Worm (Caenorhabditis elegans) whole organism, L4 larva: ENCODE measurements around the gene nhx-5.

Source experiments
- D1046.2 ChIP-seq: fragments of 200-800 bp; sonication (Bioruptor generic); IDR thresholded peaks from 2 replicates; pipeline ENCODE4 v1.3.6; 2022; ENCODE audit warnings: missing genetic modification characterization, missing compliant biosample characterization
- F10B5.3 ChIP-seq: sonication (generic microtip); optimal IDR thresholded peaks from 2 replicates; lab custom pipeline; 2016; ENCODE audit warnings: mild to moderate bottlenecking, missing genetic modification characterization, missing compliant biosample characterization
- F26F4.8 ChIP-seq: fragments of 200-800 bp; sonication (Bioruptor generic); conservative IDR thresholded peaks from 2 replicates; pipeline ENCODE4 v1.3.6; 2022; ENCODE audit warnings: missing genetic modification characterization, missing compliant biosample characterization
- R02D3.7 ChIP-seq: fragments of 150-350 bp; sonication (generic microtip); optimal IDR thresholded peaks from 3 replicates; lab custom pipeline; 2014; ENCODE audit warnings: missing biosample characterization, missing genetic modification characterization
- T20F7.1 ChIP-seq: fragments of 200-800 bp; sonication (Bioruptor generic); optimal IDR thresholded peaks from 2 replicates; lab custom pipeline; 2018; ENCODE audit warnings: mild to moderate bottlenecking, missing genetic modification characterization, missing compliant biosample characterization
- T26A8.4 ChIP-seq: fragments of 200-800 bp; sonication (Bioruptor generic); IDR thresholded peaks from 2 replicates; pipeline ENCODE4 v1.3.6; 2022; ENCODE audit warnings: missing genetic modification characterization, missing compliant biosample characterization
- Y105C5A.15 ChIP-seq: fragments of 200-800 bp; sonication (Bioruptor generic); IDR thresholded peaks from 2 replicates; pipeline ENCODE4 v1.3.6; 2022; ENCODE audit warnings: missing genetic modification characterization, missing compliant biosample characterization
- Y5F2A.4 ChIP-seq: fragments of 200-800 bp; sonication (Bioruptor generic); optimal IDR thresholded peaks from 2 replicates; lab custom pipeline; 2018; ENCODE audit warnings: mild to moderate bottlenecking, missing genetic modification characterization, missing compliant biosample characterization
- Y75B8A.6 ChIP-seq: fragments of 200-800 bp; sonication (Bioruptor generic); IDR thresholded peaks from 2 replicates; pipeline ENCODE4 v1.3.6; 2022; ENCODE audit warnings: missing genetic modification reagents, missing genetic modification characterization, missing compliant biosample characterization
- aha-1 ChIP-seq: fragments of 150-350 bp; peaks from one replicate; lab custom pipeline; 2014; ENCODE audit warnings: missing biosample characterization, missing genetic modification characterization
- arid-1 ChIP-seq: fragments of 200-800 bp; sonication (Bioruptor generic); conservative IDR thresholded peaks from 2 replicates; pipeline ENCODE4 v1.3.6; 2022; ENCODE audit warnings: missing genetic modification reagents, missing genetic modification characterization, missing compliant biosample characterization
- ceh-44 ChIP-seq: fragments of 200-800 bp; sonication (Bioruptor generic); IDR thresholded peaks from 2 replicates; pipeline ENCODE4 v1.3.6; 2022; ENCODE audit warnings: missing genetic modification reagents, missing genetic modification characterization, missing compliant biosample characterization
- ceh-62 ChIP-seq: sonication (generic microtip); optimal IDR thresholded peaks from 2 replicates; lab custom pipeline; 2017; ENCODE audit warnings: missing biosample characterization, missing genetic modification characterization
- daf-12 ChIP-seq: fragments of 150-350 bp; optimal IDR thresholded peaks from 2 replicates; lab custom pipeline; 2014; ENCODE audit warnings: missing biosample characterization, missing genetic modification reagents, missing genetic modification characterization
- daf-8 ChIP-seq: fragments of 200-800 bp; sonication (Bioruptor generic); IDR thresholded peaks from 2 replicates; pipeline ENCODE4 v1.3.6; 2022; ENCODE audit warnings: missing genetic modification characterization, missing compliant biosample characterization
- dpl-1 ChIP-seq: fragments of 150-350 bp; optimal IDR thresholded peaks from 2 replicates; lab custom pipeline; 2014; ENCODE audit warnings: missing biosample characterization, missing genetic modification reagents, missing genetic modification characterization
- dve-1 ChIP-seq: sonication (generic microtip); optimal IDR thresholded peaks from 2 replicates; lab custom pipeline; 2017; ENCODE audit warnings: antibody characterized with exemption, mild to moderate bottlenecking, missing genetic modification characterization, missing compliant biosample characterization; ENCODE audit not compliant: insufficient read depth
- egl-27 ChIP-seq: sonication (generic microtip); optimal IDR thresholded peaks from 3 replicates; lab custom pipeline; 2017; ENCODE audit warnings: missing biosample characterization, missing genetic modification reagents, missing genetic modification characterization
- egl-43 ChIP-seq: fragments of 200-800 bp; sonication (Bioruptor generic); IDR thresholded peaks from 2 replicates; pipeline ENCODE4 v1.3.6; 2022; ENCODE audit warnings: missing genetic modification reagents, missing genetic modification characterization, missing compliant biosample characterization
- fos-1 ChIP-seq: fragments of 150-350 bp; optimal IDR thresholded peaks from 2 replicates; lab custom pipeline; 2014; ENCODE audit warnings: missing biosample characterization, missing genetic modification characterization
- hif-1 ChIP-seq, 2 experiments: sonication (generic microtip); optimal IDR thresholded peaks; 2 replicates each; lab custom pipeline; 2016 to 2017; ENCODE audit warnings: missing compliant biosample characterization in 2 of 2, missing genetic modification characterization in 2 of 2, missing genetic modification reagents in 2 of 2, missing genotype in 2 of 2, mild to moderate bottlenecking in 1 of 2
- hlh-30 ChIP-seq: sonication (generic microtip); optimal IDR thresholded peaks from 2 replicates; lab custom pipeline; 2017; ENCODE audit warnings: antibody characterized with exemption, mild to moderate bottlenecking, missing genetic modification characterization, missing compliant biosample characterization; ENCODE audit not compliant: insufficient read depth
- lir-3 ChIP-seq: sonication (generic microtip); optimal IDR thresholded peaks from 2 replicates; lab custom pipeline; 2016; ENCODE audit warnings: mild to moderate bottlenecking, missing genetic modification characterization, missing compliant biosample characterization
- lsy-2 ChIP-seq, 2 experiments: fragments of 150-350 bp in 1 of 2; sonication (generic microtip) in 1 of 2; optimal IDR thresholded peaks; 2 replicates each; lab custom pipeline; 2014 to 2017; ENCODE audit warnings: missing biosample characterization in 2 of 2, missing genetic modification characterization in 2 of 2
- mdl-1 ChIP-seq, 2 experiments: fragments of 150-350 bp in 1 of 2; sonication (generic microtip) in 1 of 2; optimal IDR thresholded peaks; 2 replicates each; lab custom pipeline; 2014 to 2017; ENCODE audit warnings: missing biosample characterization in 2 of 2, missing genetic modification characterization in 2 of 2
- mep-1 ChIP-seq: fragments of 150-350 bp; sonication (generic microtip); optimal IDR thresholded peaks from 3 replicates; lab custom pipeline; 2014; ENCODE audit warnings: missing biosample characterization, missing genetic modification characterization
- mxl-3 ChIP-seq: fragments of 200-800 bp; sonication (Bioruptor generic); optimal IDR thresholded peaks from 2 replicates; lab custom pipeline; 2018; ENCODE audit warnings: mild to moderate bottlenecking, missing genetic modification characterization, missing compliant biosample characterization
- nhr-10 ChIP-seq: fragments of 150-350 bp; optimal IDR thresholded peaks from 2 replicates; lab custom pipeline; 2014; ENCODE audit warnings: missing biosample characterization, missing genetic modification characterization
- nhr-237 ChIP-seq: sonication (generic microtip); optimal IDR thresholded peaks from 2 replicates; lab custom pipeline; 2017; ENCODE audit warnings: missing biosample characterization, missing genetic modification characterization
- nhr-25 ChIP-seq: sonication (generic microtip); optimal IDR thresholded peaks from 2 replicates; lab custom pipeline; 2017; ENCODE audit warnings: missing genetic modification characterization, mild to moderate bottlenecking, missing compliant biosample characterization, antibody characterized with exemption, moderate library complexity, borderline replicate concordance; ENCODE audit not compliant: insufficient read depth
- nhr-28 ChIP-seq: fragments of 150-350 bp; optimal IDR thresholded peaks from 2 replicates; lab custom pipeline; 2014; ENCODE audit warnings: missing biosample characterization, missing genetic modification characterization
- nhr-48 ChIP-seq: sonication (generic microtip); optimal IDR thresholded peaks from 2 replicates; lab custom pipeline; 2016; ENCODE audit warnings: mild to moderate bottlenecking, missing genetic modification characterization, missing compliant biosample characterization
- pqm-1 ChIP-seq: sonication (generic microtip); optimal IDR thresholded peaks from 2 replicates; lab custom pipeline; 2017; ENCODE audit warnings: missing biosample characterization, missing genetic modification characterization
- rbr-2 ChIP-seq: sonication (generic microtip); optimal IDR thresholded peaks from 2 replicates; lab custom pipeline; 2016; ENCODE audit warnings: missing genotype, missing genetic modification characterization, missing compliant biosample characterization
- saeg-2 ChIP-seq: fragments of 200-800 bp; sonication (Bioruptor generic); IDR thresholded peaks from 2 replicates; pipeline ENCODE4 v1.3.6; 2022; ENCODE audit warnings: missing genetic modification reagents, missing genetic modification characterization, missing compliant biosample characterization
- sdz-12 ChIP-seq: fragments of 200-800 bp; sonication (Bioruptor generic); optimal IDR thresholded peaks from 2 replicates; lab custom pipeline; 2018; ENCODE audit warnings: mild to moderate bottlenecking, missing genetic modification characterization, missing compliant biosample characterization
- snpc-1.2 ChIP-seq: fragments of 200-800 bp; sonication (Bioruptor generic); IDR thresholded peaks from 2 replicates; pipeline ENCODE4 v1.3.6; 2022; ENCODE audit warnings: missing genetic modification reagents, missing genetic modification characterization, missing compliant biosample characterization
- spr-1 ChIP-seq: sonication (generic microtip); optimal IDR thresholded peaks from 2 replicates; lab custom pipeline; 2016; ENCODE audit warnings: mild to moderate bottlenecking, missing genetic modification characterization, missing compliant biosample characterization
- spr-3 ChIP-seq: fragments of 200-800 bp; sonication (Bioruptor generic); optimal IDR thresholded peaks from 2 replicates; lab custom pipeline; 2018; ENCODE audit warnings: mild to moderate bottlenecking, missing genetic modification characterization, missing compliant biosample characterization
- unc-130 ChIP-seq: sonication (generic microtip); optimal IDR thresholded peaks from 2 replicates; lab custom pipeline; 2016; ENCODE audit warnings: missing genetic modification reagents, missing genetic modification characterization, missing compliant biosample characterization
- unc-39 ChIP-seq: sonication (generic microtip); optimal IDR thresholded peaks from 2 replicates; lab custom pipeline; 2017; ENCODE audit warnings: missing biosample characterization, missing genetic modification characterization
- unc-62 ChIP-seq, 3 experiments: fragments of 150-350 bp in 1 of 3; sonication (generic microtip); optimal IDR thresholded peaks in 2 of 3; peaks in 1 of 3; 1 replicate in 1 of 3; 2 replicates in 2 of 3; lab custom pipeline; 2014 to 2017; ENCODE audit warnings: missing biosample characterization in 3 of 3, missing genetic modification characterization in 3 of 3, missing genetic modification reagents in 3 of 3, missing genotype in 1 of 3
- vab-7 ChIP-seq: fragments of 200-800 bp; sonication (Bioruptor generic); IDR thresholded peaks from 2 replicates; pipeline ENCODE4 v1.3.6; 2022; ENCODE audit warnings: missing genetic modification reagents, missing genetic modification characterization, missing compliant biosample characterization
- zag-1 ChIP-seq: fragments of 150-350 bp; optimal IDR thresholded peaks from 2 replicates; lab custom pipeline; 2014; ENCODE audit warnings: missing biosample characterization, missing genetic modification characterization
- zfp-2 ChIP-seq: sonication (generic microtip); optimal IDR thresholded peaks from 2 replicates; lab custom pipeline; 2016; ENCODE audit warnings: mild to moderate bottlenecking, missing genetic modification characterization, missing compliant biosample characterization
- zfp-3 ChIP-seq: fragments of 200-800 bp; sonication (Bioruptor generic); conservative IDR thresholded peaks from 2 replicates; pipeline ENCODE4 v1.3.6; 2022; ENCODE audit warnings: missing genetic modification reagents, missing genetic modification characterization, missing compliant biosample characterization
- zip-11 ChIP-seq: fragments of 200-800 bp; sonication (Bioruptor generic); IDR thresholded peaks from 2 replicates; pipeline ENCODE4 v1.3.6; 2022; ENCODE audit warnings: missing genetic modification characterization, missing compliant biosample characterization
- ztf-7 ChIP-seq: fragments of 150-350 bp; optimal IDR thresholded peaks from 2 replicates; lab custom pipeline; 2014; ENCODE audit warnings: missing biosample characterization, missing genetic modification characterization

Gene nhx-5

DNA sequence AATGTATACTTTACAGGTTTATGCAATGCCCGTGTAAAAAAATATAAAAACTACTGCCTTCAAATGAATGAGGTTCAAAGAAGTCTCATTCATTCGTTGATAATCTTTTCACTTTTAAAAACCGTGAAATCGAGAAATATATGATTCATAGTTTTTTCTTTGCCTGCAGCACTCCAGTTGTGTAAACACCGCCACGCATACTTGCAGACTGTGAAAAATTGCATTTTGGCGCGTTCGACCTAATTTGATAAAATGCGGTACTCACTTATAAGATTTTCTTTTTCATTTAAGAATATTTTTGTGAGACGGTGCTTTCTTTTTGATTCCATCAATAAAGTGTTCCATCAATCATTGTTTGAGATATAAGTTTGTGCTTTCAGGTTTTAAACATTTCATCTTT, 10.0 kb upstream of the nhx-5 start (continued):
- TF ChIP-seq spr-3 (GFP tag; lab: Kevin White, UChicago), result no peak
- no peak for TF ChIP-seq dve-1
- no peak for TF ChIP-seq Y75B8A.6 (GFP tag; lab: Robert Waterston, UW)
- peak; percentile 75 for TF ChIP-seq aha-1 (tag; lab: Kevin White, UChicago)
- TF ChIP-seq mxl-3 (GFP tag; lab: Kevin White, UChicago), result no peak
- TF ChIP-seq nhr-10 (tag; lab: Kevin White, UChicago), result no peak
- peak; percentile 5 for TF ChIP-seq hlh-30
- TF ChIP-seq nhr-237 (tag; lab: Kevin White, UChicago), result no peak
- TF ChIP-seq mep-1 (tag; lab: Kevin White, UChicago), result peak; percentile 60
- TF ChIP-seq Y105C5A.15 (GFP tag; lab: Robert Waterston, UW), result no peak
- TF ChIP-seq ceh-44, result no peak

DNA sequence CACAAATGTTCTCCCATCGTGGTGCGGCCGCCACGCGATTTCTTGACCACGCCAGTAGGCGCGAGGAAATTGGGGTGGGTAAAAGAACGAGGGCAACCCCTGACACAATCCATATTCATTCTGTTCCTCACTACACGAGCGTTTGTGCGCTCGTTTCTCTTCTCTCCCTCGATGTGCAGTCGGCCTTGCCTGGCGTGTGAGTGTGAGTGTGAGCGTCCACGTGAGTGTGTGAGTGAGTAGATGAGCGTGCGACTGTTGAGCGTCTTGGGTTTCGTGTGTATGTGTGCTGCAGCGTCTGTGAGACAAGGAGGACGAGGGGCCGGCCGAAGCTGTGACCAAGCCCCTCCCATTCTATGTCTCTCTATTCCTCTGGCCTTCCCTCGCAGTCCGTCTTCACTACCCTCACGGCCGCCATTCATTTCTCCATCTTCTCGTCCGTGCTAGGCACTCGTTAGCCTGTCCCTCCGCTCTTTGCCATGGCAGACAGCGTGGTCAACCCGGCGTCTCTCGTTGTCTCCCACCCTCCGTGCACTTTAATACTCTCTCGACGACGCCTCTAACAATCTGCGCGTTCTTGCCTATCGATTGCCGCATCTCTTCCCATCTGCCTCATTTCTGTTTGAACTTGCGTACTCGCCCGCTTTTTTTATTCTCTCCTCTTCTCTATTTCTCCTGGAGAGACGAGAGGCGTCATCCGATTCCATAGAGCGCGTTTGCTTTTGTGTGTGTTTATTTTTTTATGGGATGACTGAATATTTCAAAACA, 8.2 kb upstream of the nhx-5 start:
- TF ChIP-seq vab-7 (GFP tag; lab: Robert Waterston, UW), result peak; percentile 56; the same call in 1 of the 2 replicates
- TF ChIP-seq T26A8.4 (GFP tag; lab: Robert Waterston, UW), result peak; percentile 85
- TF ChIP-seq unc-62 (GFP tag; optimal IDR thresholded peaks at IDR 0.05 in 1 of 2; lab: Kevin White, UChicago), result peak in 1 of 2 experiments; percentile 81
- peak; percentile 78 for TF ChIP-seq unc-62 (tag; optimal IDR thresholded peaks at IDR 0.05; lab: Kevin White, UChicago)
- no peak for TF ChIP-seq zip-11 (GFP tag; lab: Robert Waterston, UW)
- TF ChIP-seq zfp-3 (GFP tag; lab: Robert Waterston, UW), result no peak
- peak; percentile 8 for TF ChIP-seq pqm-1 (tag; lab: Kevin White, UChicago)
- peak; percentile 62 for TF ChIP-seq zfp-2 (tag; lab: Kevin White, UChicago)
- no peak for TF ChIP-seq F26F4.8 (GFP tag; lab: Robert Waterston, UW)
- TF ChIP-seq arid-1 (GFP tag; lab: Robert Waterston, UW), result peak; percentile 66
- no peak for TF ChIP-seq egl-27
- no peak for TF ChIP-seq R02D3.7 (tag; lab: Kevin White, UChicago)
- no peak for TF ChIP-seq daf-12 (tag; lab: Kevin White, UChicago)
- peak; percentile 32 for TF ChIP-seq nhr-25
- no peak for TF ChIP-seq sdz-12 (GFP tag; lab: Kevin White, UChicago)
- peak; percentile 100 for TF ChIP-seq aha-1 (tag; lab: Kevin White, UChicago)
- TF ChIP-seq dve-1, result peak; percentile 97
- TF ChIP-seq daf-8 (GFP tag; lab: Robert Waterston, UW), result 0 out of 2 replicates have a peak, but pooled peaks have one; percentile 22
- peak; percentile 95 to 98 for TF ChIP-seq mdl-1 (tag; optimal IDR thresholded peaks at IDR 0.05; lab: Kevin White, UChicago)
- TF ChIP-seq saeg-2 (GFP tag; lab: Robert Waterston, UW), result peak; percentile 73
- peak; percentile 97 for TF ChIP-seq rbr-2
- no peak for TF ChIP-seq Y5F2A.4 (GFP tag; lab: Kevin White, UChicago)
- TF ChIP-seq hif-1 (tag; optimal IDR thresholded peaks at IDR 0.05; lab: Kevin White, UChicago), result peak; percentile 70 to 81
- TF ChIP-seq snpc-1.2 (GFP tag; lab: Robert Waterston, UW), result no peak
- TF ChIP-seq nhr-48, result peak; percentile 95
- TF ChIP-seq ceh-62 (tag; lab: Kevin White, UChicago), result no peak
- peak; percentile 92 for TF ChIP-seq egl-43
- peak; percentile 80 for TF ChIP-seq zag-1 (tag; lab: Kevin White, UChicago)
- peak; percentile 91 for TF ChIP-seq spr-1 (tag; lab: Kevin White, UChicago)
- TF ChIP-seq lir-3 (tag; lab: Kevin White, UChicago), result peak; percentile 77
- peak; percentile 21 for TF ChIP-seq ztf-7 (tag; lab: Kevin White, UChicago)
- peak; percentile 89 for TF ChIP-seq nhr-28
- peak; percentile 45 for TF ChIP-seq dpl-1 (GFP tag; lab: Kevin White, UChicago)
- TF ChIP-seq lsy-2 (tag; optimal IDR thresholded peaks at IDR 0.05; lab: Kevin White, UChicago), result peak; percentile 77 to 89
- no peak for TF ChIP-seq fos-1
- no peak for TF ChIP-seq unc-39 (tag; lab: Kevin White, UChicago)
- TF ChIP-seq D1046.2, result 0 out of 2 replicates have a peak, but pooled peaks have one; percentile 8
- no peak for TF ChIP-seq unc-130 (GFP tag; lab: Kevin White, UChicago)
- TF ChIP-seq T20F7.1, result peak; percentile 78
- peak; percentile 84 for TF ChIP-seq F10B5.3 (tag; lab: Kevin White, UChicago)
